Worm (Caenorhabditis elegans): Measurements from ENCODE around the gene nhr-109.

The nhr-109 gene

ce11 chrII:4456024-4456423 lies 22.9 kb downstream of the nhr-109 start (continued):
- TF ChIP-seq C06A6.2 (GFP tag; conservative IDR thresholded peaks at IDR 0.05) (no peak), K12H6.12 (tag; optimal IDR thresholded peaks at IDR 0.05) (peak; percentile 55), unc-130 (GFP tag; optimal IDR thresholded peaks at IDR 0.05) (no peak), ekl-4 (GFP tag; IDR thresholded peaks at IDR 0.05) (peak; percentile 12; the same call in 1 of the 2 replicates), ztf-6 (GFP tag; IDR thresholded peaks at IDR 0.05) (0 out of 2 replicates have a peak, but pooled peaks have one; percentile 34), Y95B8A.8 (GFP tag; IDR thresholded peaks at IDR 0.05) (no peak), madf-6 (GFP tag; IDR thresholded peaks at IDR 0.05) (no peak), F39B2.1 (GFP tag; IDR thresholded peaks at IDR 0.05) (no peak), ceh-91 (GFP tag; IDR thresholded peaks at IDR 0.05) (no peak), Y56A3A.18 (GFP tag; IDR thresholded peaks at IDR 0.05) (no peak), zfh-2 (GFP tag; conservative IDR thresholded peaks at IDR 0.05) (peak; percentile 63; the same call in 1 of the 2 replicates), snpc-3.4 (tag; optimal IDR thresholded peaks at IDR 0.05) (no peak), dpl-1 (GFP tag; optimal IDR thresholded peaks at IDR 0.05) (no peak), F57C9.4 (tag; optimal IDR thresholded peaks at IDR 0.05) (no peak), B0261.1 (tag; optimal IDR thresholded peaks at IDR 0.05) (no peak), K11D2.4 (GFP tag; IDR thresholded peaks at IDR 0.05) (0 out of 2 replicates have a peak, but pooled peaks have one; percentile 34)

ce11 chrII:4460297-4460696 lies 27.1 kb downstream of the nhr-109 start:
- TF ChIP-seq C17E4.6 (GFP tag; IDR thresholded peaks at IDR 0.05) (no peak), F33H1.4 (GFP tag; IDR thresholded peaks at IDR 0.05) (peak; percentile 91), lsl-1 (GFP tag; optimal IDR thresholded peaks at IDR 0.05) (peak; percentile 99), F37B4.10 (GFP tag; IDR thresholded peaks at IDR 0.05) (no peak), efl-1 (GFP tag; optimal IDR thresholded peaks at IDR 0.05) (peak; percentile 40), lin-54 (GFP tag; optimal IDR thresholded peaks at IDR 0.05) (peak; percentile 27), Y53F4B.3 (GFP tag; IDR thresholded peaks at IDR 0.05) (no peak), xnd-1 (tag; optimal IDR thresholded peaks at IDR 0.05) (peak; percentile 93), ceh-91 (GFP tag; IDR thresholded peaks at IDR 0.05) (peak; percentile 56), madf-6 (GFP tag; IDR thresholded peaks at IDR 0.05) (peak; percentile 90), aptf-2 (GFP tag; conservative IDR thresholded peaks at IDR 0.05) (no peak), ekl-4 (GFP tag; IDR thresholded peaks at IDR 0.05) (no peak), B0019.2 (GFP tag; conservative IDR thresholded peaks at IDR 0.05) (no peak), hsf-1 (GFP tag; IDR thresholded peaks at IDR 0.05) (no peak), atf-7 (tag; optimal IDR thresholded peaks at IDR 0.05) (no peak), dox-1 (GFP tag; IDR thresholded peaks at IDR 0.05) (peak; percentile 39; the same call in 1 of the 2 replicates), D2030.7 (GFP tag; IDR thresholded peaks at IDR 0.05) (peak; percentile 43; the same call in 1 of the 2 replicates), madf-8 (GFP tag; conservative IDR thresholded peaks at IDR 0.05) (peak; percentile 73)

- TF ChIP-seq lin-40 (tag; optimal IDR thresholded peaks at IDR 0.05), result no peak
- TF ChIP-seq nhr-80 (tag; optimal IDR thresholded peaks at IDR 0.05), result no peak
- no peak for TF ChIP-seq hlh-12 (tag; optimal IDR thresholded peaks at IDR 0.05)
- TF ChIP-seq K12H6.12 (tag; optimal IDR thresholded peaks at IDR 0.05), result no peak
- no peak for TF ChIP-seq somi-1 (GFP tag; optimal IDR thresholded peaks at IDR 0.05)
- no peak for TF ChIP-seq B0035.1 (tag; optimal IDR thresholded peaks at IDR 0.05)
- no peak for TF ChIP-seq him-1 (tag; optimal IDR thresholded peaks at IDR 0.05)
- TF ChIP-seq sea-2 (GFP tag; IDR thresholded peaks at IDR 0.05), result no peak
- TF ChIP-seq mcd-1 (GFP tag; IDR thresholded peaks at IDR 0.05), result no peak
- no peak for TF ChIP-seq aptf-2 (GFP tag; conservative IDR thresholded peaks at IDR 0.05)
- TF ChIP-seq let-607 (tag; optimal IDR thresholded peaks at IDR 0.05), result no peak
- no peak for TF ChIP-seq rpc-1 (optimal IDR thresholded peaks at IDR 0.05)
- TF ChIP-seq rpc-1 (tag; optimal IDR thresholded peaks at IDR 0.05), result no peak
- TF ChIP-seq snpc-3.4 (tag; optimal IDR thresholded peaks at IDR 0.05), result no peak
Measured at ce11 chrII:4460851-4461250, 27.7 kb downstream of the nhr-109 start, which contains the start of the genes T12C9.7 and vps-18. Gene T12C9.7 (minus strand): TSS chrII:4460951. Gene vps-18 (plus strand): TSS chrII:4461130.
